Worm (Caenorhabditis elegans): ENCODE data around the gene moa-2.

DNA sequence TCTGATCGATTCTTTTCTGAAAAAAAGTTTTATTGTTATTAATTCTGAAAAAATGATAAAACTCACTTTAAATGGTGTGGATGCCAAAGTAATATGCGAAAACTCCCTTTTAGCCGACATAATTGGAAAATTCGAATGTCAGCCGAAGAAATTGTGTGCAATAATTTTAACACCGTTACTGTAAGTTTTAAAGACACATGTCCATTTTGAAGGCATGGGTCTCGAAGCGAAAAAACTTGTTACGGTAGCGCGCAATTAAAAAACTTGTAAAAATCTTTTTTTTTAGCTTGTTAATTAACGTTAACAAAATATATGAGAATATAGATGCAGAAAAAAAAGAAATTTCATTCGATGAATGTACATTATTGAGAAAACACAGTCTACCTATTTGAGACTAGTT, 8.4 kb downstream of the moa-2 start, which contains the start of gene pid-1:
- no peak for TF ChIP-seq unc-62 (GFP tag; optimal IDR thresholded peaks at IDR 0.05)
- TF ChIP-seq nhr-237 (tag; optimal IDR thresholded peaks at IDR 0.05), result no peak
- TF ChIP-seq mdl-1 (tag; optimal IDR thresholded peaks at IDR 0.05), result no peak
- no peak for TF ChIP-seq ama-1 (optimal IDR thresholded peaks at IDR 0.05)
- TF ChIP-seq skn-1 (tag; optimal IDR thresholded peaks at IDR 0.05), result no peak
- no peak for TF ChIP-seq ztf-11 (tag; optimal IDR thresholded peaks at IDR 0.05)
- TF ChIP-seq nhr-23 (tag; optimal IDR thresholded peaks at IDR 0.05), result no peak
- no peak for TF ChIP-seq elt-3 (tag; optimal IDR thresholded peaks at IDR 0.05)
- TF ChIP-seq blmp-1 (tag; optimal IDR thresholded peaks at IDR 0.05; ENCODE audit: insufficient read depth), result no peak
- no peak for TF ChIP-seq nhr-12 (tag; optimal IDR thresholded peaks at IDR 0.05)
- TF ChIP-seq lsy-2 (tag; optimal IDR thresholded peaks at IDR 0.05), result no peak
- TF ChIP-seq elt-1 (tag; optimal IDR thresholded peaks at IDR 0.05), result no peak
- no peak for TF ChIP-seq aly-2 (tag; optimal IDR thresholded peaks at IDR 0.05)
- no peak for TF ChIP-seq ztf-1 (GFP tag; conservative IDR thresholded peaks at IDR 0.05)

All from whole organism, L2 larva.